Worm (Caenorhabditis elegans) whole organism, young adult: ENCODE measurements around the gene fbxa-71.

Experiments used
- atf-7 ChIP-seq: sonication (generic microtip); optimal IDR thresholded peaks from 2 replicates; lab custom pipeline; 2017; ENCODE audit warnings: mild to moderate bottlenecking, missing genetic modification characterization, missing compliant biosample characterization
- chd-7 ChIP-seq: sonication (generic microtip); optimal IDR thresholded peaks from 2 replicates; lab custom pipeline; 2016; ENCODE audit warnings: mild to moderate bottlenecking, missing genetic modification characterization, moderate library complexity, missing compliant biosample characterization
- hlh-12 ChIP-seq: sonication (generic microtip); optimal IDR thresholded peaks from 2 replicates; lab custom pipeline; 2016; ENCODE audit warnings: missing genetic modification characterization, missing compliant biosample characterization
- nfya-2 ChIP-seq: fragments of 200-800 bp; sonication (Bioruptor generic); IDR thresholded peaks from 2 replicates; pipeline ENCODE4 v1.3.6; 2022; ENCODE audit warnings: missing genetic modification reagents, missing genetic modification characterization, missing compliant biosample characterization

- no peak for TF ChIP-seq hlh-12
- TF ChIP-seq chd-7 = no peak
- TF ChIP-seq atf-7 = no peak
- TF ChIP-seq nfya-2 (GFP tag; lab: Robert Waterston, UW) = no peak
Observed at ce11 chrIII:2210601-2211000, 45.0 kb upstream of the fbxa-71 start.
